Fruit fly (Drosophila melanogaster): Measurements from ENCODE around the gene Nup58.

Gene Nup58

DNA sequence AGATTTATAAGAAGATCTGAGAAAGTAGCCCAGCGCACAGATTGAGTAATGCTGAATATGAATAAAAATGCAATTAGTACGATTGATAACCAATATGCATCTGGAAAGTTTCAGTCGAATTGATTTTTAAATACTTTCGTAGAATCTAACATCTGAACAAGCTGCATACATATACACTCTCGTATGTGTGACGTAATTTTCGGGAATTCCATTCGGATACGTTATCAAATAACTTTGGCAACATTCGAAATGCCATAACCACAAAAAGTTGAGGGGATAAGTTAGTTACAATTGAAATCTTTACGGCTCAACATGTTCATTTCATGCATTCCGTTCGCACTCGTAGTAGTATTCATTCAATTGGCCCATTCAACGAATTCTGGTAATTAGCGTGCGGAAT is 5.9 kb downstream of the Nup58 start, which contains the start of gene CG31219:
CG31219 (plus strand) TSS at position 301 of the 400 bp plus-strand sequence.
- TF ChIP-seq hkb (optimal IDR thresholded peaks at IDR 0.05) (no peak), hkb (GFP tag; IDR thresholded peaks at IDR 0.05) (no peak), ham (GFP tag; IDR thresholded peaks at IDR 0.05) (no peak), hth (optimal IDR thresholded peaks at IDR 0.05) (no peak), rib (GFP tag; IDR thresholded peaks at IDR 0.05) (no peak), gsb-n (tag; optimal IDR thresholded peaks at IDR 0.05) (no peak), Dip3 (GFP tag; optimal IDR thresholded peaks at IDR 0.05) (no peak), CHES-1-like (GFP tag; optimal IDR thresholded peaks at IDR 0.05) (no peak), CG30020 (tag; optimal IDR thresholded peaks at IDR 0.05) (no peak), CG15073 (GFP tag; optimal IDR thresholded peaks at IDR 0.05) (no peak)

DNA sequence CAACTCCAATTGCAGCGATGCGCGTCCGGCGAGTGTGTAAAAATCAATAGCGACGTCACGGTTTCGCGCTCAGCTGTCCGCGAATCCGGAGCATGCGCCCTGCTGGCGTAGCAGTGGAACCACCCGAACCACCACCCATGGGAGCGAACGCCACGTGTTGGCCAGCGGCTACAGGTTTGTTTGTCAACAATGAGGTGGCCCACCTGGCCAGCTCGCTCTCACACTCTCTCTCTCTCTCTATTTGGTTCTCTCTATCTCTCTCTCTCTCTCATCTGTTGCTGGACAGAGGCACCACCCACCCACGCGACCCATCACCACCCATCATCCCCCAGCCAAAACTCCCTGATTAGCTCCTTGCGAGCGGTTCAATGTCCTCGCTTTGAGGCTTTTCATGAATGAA is 11.6 kb downstream of the Nup58 start:
- TF ChIP-seq CG12391 (tag; optimal IDR thresholded peaks at IDR 0.05) (no peak), sna (GFP tag; IDR thresholded peaks at IDR 0.05; ENCODE audit: partially characterized antibody) (no peak), Ets65A (GFP tag) (peak; percentile 6), seq (GFP tag; IDR thresholded peaks at IDR 0.05) (peak; percentile 73; the same call in 1 of the 2 replicates), Ssrp (tag; optimal IDR thresholded peaks at IDR 0.05) (no peak), Bgb (GFP tag; IDR thresholded peaks at IDR 0.05; ENCODE audit: partially characterized antibody) (peak; percentile 11; the same call in 1 of the 2 replicates), hbn (GFP tag; IDR thresholded peaks at IDR 0.05; ENCODE audit: partially characterized antibody) (0 out of 2 replicates have a peak, but pooled peaks have one; percentile 25), unc-4 (GFP tag; IDR thresholded peaks at IDR 0.05; ENCODE audit: partially characterized antibody) (peak; percentile 25; the same call in 1 of the 2 replicates), Deaf1 (tag; optimal IDR thresholded peaks at IDR 0.05) (no peak), aop (GFP tag; IDR thresholded peaks at IDR 0.05) (no peak), kah (GFP tag; optimal IDR thresholded peaks at IDR 0.05) (peak; percentile 0), CG2678 (tag; optimal IDR thresholded peaks at IDR 0.05) (no peak), CG34422 (GFP tag; IDR thresholded peaks at IDR 0.05) (peak; percentile 78; the same call in 2 of the 3 replicates), dimm (GFP tag; IDR thresholded peaks at IDR 0.05) (no peak), crp (GFP tag; optimal IDR thresholded peaks at IDR 0.05) (peak in 1 of 2 experiments; percentile 57), scrt (GFP tag; optimal IDR thresholded peaks at IDR 0.05) (peak; percentile 99), Trl (optimal IDR thresholded peaks at IDR 0.05) (peak; percentile 51 to 72), Trl (GFP tag; optimal IDR thresholded peaks at IDR 0.05) (no peak), onecut (GFP tag; IDR thresholded peaks at IDR 0.05) (peak; percentile 99), CG8478 (optimal IDR thresholded peaks at IDR 0.05) (peak; percentile 56), ewg (GFP tag; optimal IDR thresholded peaks at IDR 0.05) (peak; percentile 95), CG6254 (GFP tag; optimal IDR thresholded peaks at IDR 0.05) (no peak), CG10321 (GFP tag; IDR thresholded peaks at IDR 0.05) (0 out of 2 replicates have a peak, but pooled peaks have one; percentile 13), slou (GFP tag; optimal IDR thresholded peaks at IDR 0.05) (no peak), Hey (tag; optimal IDR thresholded peaks at IDR 0.05) (peak; percentile 44), peb (GFP tag; IDR thresholded peaks at IDR 0.05) (no peak), row (GFP tag; IDR thresholded peaks at IDR 0.05) (no peak), CG34224 (GFP tag; IDR thresholded peaks at IDR 0.05; ENCODE audit: partially characterized antibody) (peak; percentile 45; the same call in 2 of the 3 replicates), Doc2 (GFP tag; IDR thresholded peaks at IDR 0.05) (no peak), CG10431 (GFP tag; optimal IDR thresholded peaks at IDR 0.05) (no peak), CG1832 (GFP tag; optimal IDR thresholded peaks at IDR 0.05) (peak; percentile 46), MBD-R2 (GFP tag; IDR thresholded peaks at IDR 0.05) (peak; percentile 71), sr (GFP tag; IDR thresholded peaks at IDR 0.05) (0 out of 3 replicates have a peak, but pooled peaks have one; percentile 6), gem (tag; optimal IDR thresholded peaks at IDR 0.05) (no peak), CG15514 (GFP tag; optimal IDR thresholded peaks at IDR 0.05) (peak; percentile 66)
